Worm (Caenorhabditis elegans): ENCODE measurements around the gene lst-5.
A peak's percentile ranks its signal among the peaks of the same experiment; 100 is the strongest.

ce11 chrII:6992949-6993348 lies 29.8 kb upstream of the lst-5 start:
- TF ChIP-seq nhr-77 (tag; optimal IDR thresholded peaks at IDR 0.05) = no peak
- TF ChIP-seq nhr-28 (tag; optimal IDR thresholded peaks at IDR 0.05) = no peak
- TF ChIP-seq aly-2 (tag; optimal IDR thresholded peaks at IDR 0.05) = no peak
- peak; percentile 65 for TF ChIP-seq tbx-2 (tag; optimal IDR thresholded peaks at IDR 0.05)
- no peak for TF ChIP-seq egl-27 (tag; optimal IDR thresholded peaks at IDR 0.05)
- no peak for TF ChIP-seq C16A3.4 (tag; optimal IDR thresholded peaks at IDR 0.05)
